Worm (Caenorhabditis elegans): Measurements from ENCODE around the gene wdr-60.

ce11 chrIII:5018116-5018689 lies 31.2 kb downstream of the wdr-60 start, which contains the start of gene wip-1:
- TF ChIP-seq jun-1 (tag; optimal IDR thresholded peaks at IDR 0.05) (peak; percentile 97), ceh-82 (tag; optimal IDR thresholded peaks at IDR 0.05) (peak; percentile 96 to 99 (median 97)), egl-27 (tag; optimal IDR thresholded peaks at IDR 0.05) (peak; percentile 12 to 18), mep-1 (tag; optimal IDR thresholded peaks at IDR 0.05) (peak; percentile 99), dpl-1 (GFP tag; optimal IDR thresholded peaks at IDR 0.05) (peak; percentile 91 to 94 (median 92)), efl-3 (GFP tag; optimal IDR thresholded peaks at IDR 0.05) (peak; percentile 84), fkh-8 (tag; optimal IDR thresholded peaks at IDR 0.05) (peak; percentile 98), aha-1 (tag; optimal IDR thresholded peaks at IDR 0.05) (peak; percentile 96), lsy-2 (tag; optimal IDR thresholded peaks at IDR 0.05) (peak; percentile 97), zag-1 (tag; optimal IDR thresholded peaks at IDR 0.05) (peak; percentile 57), ama-1 (optimal IDR thresholded peaks at IDR 0.05) (peak; percentile 73)
